Fruit fly (Drosophila melanogaster): ENCODE results near the gene GluRS-m.

GluRS-m gene

dm6 chr3L:16451887-16452751 lies 35.1 kb upstream of the GluRS-m start, which contains the start of gene dsx-c73A (continued):
- TF ChIP-seq CG17361 (GFP tag; IDR thresholded peaks at IDR 0.05) (0 out of 3 replicates have a peak, but pooled peaks have one; percentile 20), grn (GFP tag; optimal IDR thresholded peaks at IDR 0.05) (no peak), CG12659 (GFP tag; optimal IDR thresholded peaks at IDR 0.05) (no peak), CG12219 (GFP tag; optimal IDR thresholded peaks at IDR 0.05) (no peak), row (GFP tag; IDR thresholded peaks at IDR 0.05) (peak; percentile 52; the same call in 2 of the 3 replicates), zen2 (GFP tag; IDR thresholded peaks at IDR 0.05; ENCODE audit: partially characterized antibody) (peak; percentile 56; the same call in 1 of the 3 replicates), CG10543 (GFP tag; optimal IDR thresholded peaks at IDR 0.05) (no peak), Sox102F (GFP tag; optimal IDR thresholded peaks at IDR 0.05) (peak; percentile 56), CG13296 (GFP tag; optimal IDR thresholded peaks at IDR 0.05) (no peak), tup (GFP tag; optimal IDR thresholded peaks at IDR 0.05) (no peak), CG12236 (GFP tag; optimal IDR thresholded peaks at IDR 0.05) (no peak), HmgZ (tag; optimal IDR thresholded peaks at IDR 0.05) (no peak), Nf-YA (GFP tag; IDR thresholded peaks at IDR 0.05) (no peak), Xrp1 (GFP tag; IDR thresholded peaks at IDR 0.05) (peak; percentile 71), ci (GFP tag; IDR thresholded peaks at IDR 0.05) (peak; percentile 49; the same call in 2 of the 3 replicates), chinmo (GFP tag; IDR thresholded peaks at IDR 0.05; ENCODE audit: partially characterized antibody) (peak; percentile 43; the same call in 1 of the 4 replicates), ken (GFP tag; IDR thresholded peaks at IDR 0.05) (no peak), HLH3B (GFP tag; IDR thresholded peaks at IDR 0.05) (peak; percentile 24; the same call in 1 of the 2 replicates), Mad (GFP tag; optimal IDR thresholded peaks at IDR 0.05) (no peak), sisA (GFP tag; IDR thresholded peaks at IDR 0.05) (peak; percentile 42; the same call in 1 of the 2 replicates), hth (optimal IDR thresholded peaks at IDR 0.05) (no peak), dati (GFP tag; IDR thresholded peaks at IDR 0.05) (no peak), Abd-B (GFP tag; optimal IDR thresholded peaks at IDR 0.05) (peak; percentile 33), CG4820 (GFP tag; optimal IDR thresholded peaks at IDR 0.05) (peak; percentile 45), Hr3 (GFP tag; optimal IDR thresholded peaks at IDR 0.05) (peak; percentile 36), trem (tag; optimal IDR thresholded peaks at IDR 0.05) (peak; percentile 2), knrl (GFP tag; IDR thresholded peaks at IDR 0.05; ENCODE audit: partially characterized antibody) (no peak), CG17829 (tag; optimal IDR thresholded peaks at IDR 0.05) (peak; percentile 28), CG13287 (GFP tag; IDR thresholded peaks at IDR 0.05; ENCODE audit: partially characterized antibody) (0 out of 2 replicates have a peak, but pooled peaks have one; percentile 31), CG11504 (tag; optimal IDR thresholded peaks at IDR 0.05) (peak; percentile 99), CG13624 (GFP tag; optimal IDR thresholded peaks at IDR 0.05) (peak; percentile 35), eve (GFP tag; optimal IDR thresholded peaks at IDR 0.05) (peak in 1 of 2 experiments; percentile 69), MTF-1 (GFP tag; optimal IDR thresholded peaks at IDR 0.05; ENCODE audit: borderline replicate concordance) (no peak), Kr (GFP tag; optimal IDR thresholded peaks at IDR 0.05) (no peak), CG9727 (GFP tag; optimal IDR thresholded peaks at IDR 0.05) (peak; percentile 35), CG13775 (GFP tag; optimal IDR thresholded peaks at IDR 0.05) (peak; percentile 38), exex (tag; optimal IDR thresholded peaks at IDR 0.05) (no peak), run (tag; optimal IDR thresholded peaks at IDR 0.05) (no peak), pros (GFP tag; optimal IDR thresholded peaks at IDR 0.05) (no peak), ems (GFP tag; optimal IDR thresholded peaks at IDR 0.05) (no peak), CG10979 (tag; optimal IDR thresholded peaks at IDR 0.05) (peak; percentile 71), D (optimal IDR thresholded peaks at IDR 0.05) (no peak), D (GFP tag; optimal IDR thresholded peaks at IDR 0.05) (peak; percentile 26), CG18262 (tag; optimal IDR thresholded peaks at IDR 0.05) (peak; percentile 60), Oaz (GFP tag; IDR thresholded peaks at IDR 0.05) (no peak), Drgx (GFP tag; IDR thresholded peaks at IDR 0.05) (peak; percentile 55), CG13424 (tag; optimal IDR thresholded peaks at IDR 0.05) (peak; percentile 32), CG14710 (tag; optimal IDR thresholded peaks at IDR 0.05) (peak; percentile 56)

Data from whole organism, embryonic.